Fruit fly (Drosophila melanogaster) whole organism, embryonic: ENCODE results near the gene CG11811.

Experiments used
- Ada2b ChIP-seq: fragments of 200-800 bp; sonication (Bioruptor generic); IDR thresholded peaks from 2 replicates; pipeline ENCODE4 v1.3.6; 2022; ENCODE audit warnings: missing biosample characterization, missing genetic modification characterization
- Adf1 ChIP-seq: fragments of 200-800 bp; sonication (Bioruptor generic); IDR thresholded peaks from 2 replicates; pipeline ENCODE4 v1.3.6; 2022; ENCODE audit warnings: missing biosample characterization, missing genetic modification characterization
- Awh ChIP-seq: fragments of 200-800 bp; sonication (Bioruptor generic); IDR thresholded peaks from 2 replicates; pipeline ENCODE4, ENCODE4 v1.3.6; 2022; ENCODE audit warnings: missing biosample characterization, missing genetic modification characterization
- Bgb ChIP-seq: fragments of 200-800 bp; sonication (Bioruptor generic); IDR thresholded peaks from 2 replicates; pipeline ENCODE4 v1.3.6; 2022; ENCODE audit warnings: missing biosample characterization, missing genetic modification characterization; ENCODE audit not compliant: partially characterized antibody
- CG11696 ChIP-seq: fragments of 200-800 bp; sonication (Bioruptor generic); IDR thresholded peaks from 2 replicates; pipeline ENCODE4 v1.3.6; 2022; ENCODE audit warnings: missing biosample characterization, missing genetic modification characterization
- CG12391 ChIP-seq: fragments of 200-800 bp; sonication (Bioruptor generic); optimal IDR thresholded peaks from 3 replicates; lab custom pipeline; 2018; ENCODE audit warnings: missing biosample characterization, mild to moderate bottlenecking, missing genetic modification characterization, moderate library complexity
- CG12769 ChIP-seq: fragments of 200-800 bp; sonication (Bioruptor generic); optimal IDR thresholded peaks from 2 replicates; lab custom pipeline; 2019; ENCODE audit warnings: missing biosample characterization, mild to moderate bottlenecking, missing genetic modification characterization, moderate library complexity
- CG14014 ChIP-seq: fragments of 200-800 bp; sonication (Bioruptor generic); IDR thresholded peaks from 2 replicates; pipeline ENCODE4 v1.3.6; 2022; ENCODE audit warnings: missing biosample characterization, missing genetic modification characterization
- CG17612 ChIP-seq: fragments of 200-800 bp; sonication (Bioruptor generic); IDR thresholded peaks from 2 replicates; pipeline ENCODE4 v1.3.6; 2022; ENCODE audit warnings: missing biosample characterization, missing genetic modification characterization
- CG18619 ChIP-seq: fragments of 200-800 bp; sonication (Bioruptor generic); optimal IDR thresholded peaks from 3 replicates; lab custom pipeline; 2017; ENCODE audit warnings: missing biosample characterization, mild to moderate bottlenecking, missing genetic modification characterization
- CG2129 ChIP-seq: fragments of 200-800 bp; sonication (Bioruptor generic); IDR thresholded peaks from 2 replicates; pipeline ENCODE4 v1.3.6; 2022; ENCODE audit warnings: missing biosample characterization, missing genetic modification characterization; ENCODE audit not compliant: partially characterized antibody
- CG2678 ChIP-seq: fragments of 200-800 bp; sonication (Bioruptor generic); optimal IDR thresholded peaks from 3 replicates; lab custom pipeline; 2019; ENCODE audit warnings: missing biosample characterization, mild to moderate bottlenecking, missing genetic modification characterization, moderate library complexity
- CG31388 ChIP-seq: fragments of 200-800 bp; sonication (Bioruptor generic); optimal IDR thresholded peaks from 2 replicates; lab custom pipeline; 2016; ENCODE audit warnings: missing biosample characterization, missing genetic modification characterization
- CG34376 ChIP-seq: fragments of 200-800 bp; sonication (Bioruptor generic); optimal IDR thresholded peaks from 2 replicates; lab custom pipeline; 2018; ENCODE audit warnings: missing biosample characterization, mild to moderate bottlenecking, missing genetic modification characterization
- CG3726 ChIP-seq: fragments of 200-800 bp; sonication (Bioruptor generic); IDR thresholded peaks from 3 replicates; pipeline ENCODE4, ENCODE4 v1.3.6; 2022; ENCODE audit warnings: missing biosample characterization, missing genetic modification characterization
- CG3847 ChIP-seq: fragments of 200-800 bp; sonication (Bioruptor generic); IDR thresholded peaks from 2 replicates; pipeline ENCODE4 v1.3.6; 2022; ENCODE audit warnings: missing biosample characterization, missing genetic modification characterization
- CG4360 ChIP-seq: fragments of 200-800 bp; sonication (Bioruptor generic); IDR thresholded peaks from 2 replicates; pipeline ENCODE4 v1.3.6; 2022; ENCODE audit warnings: missing biosample characterization, missing genetic modification characterization
- CG4854 ChIP-seq: fragments of 200-800 bp; sonication (Bioruptor generic); optimal IDR thresholded peaks from 2 replicates; lab custom pipeline; 2016; ENCODE audit warnings: missing biosample characterization, missing genetic modification characterization, inconsistent platforms
- CG6791 ChIP-seq: fragments of 200-800 bp; sonication (Bioruptor generic); IDR thresholded peaks from 3 replicates; pipeline ENCODE4 v1.3.6; 2022; ENCODE audit warnings: missing biosample characterization, missing genetic modification characterization; ENCODE audit not compliant: partially characterized antibody
- CG6854 ChIP-seq: fragments of 200-800 bp; sonication (Bioruptor generic); optimal IDR thresholded peaks from 3 replicates; lab custom pipeline; 2017; ENCODE audit warnings: missing biosample characterization, mild to moderate bottlenecking, missing genetic modification characterization
- CG8944 ChIP-seq: fragments of 200-800 bp; sonication (Bioruptor generic); optimal IDR thresholded peaks from 3 replicates; lab custom pipeline; 2016; ENCODE audit warnings: missing biosample characterization, missing genetic modification characterization
- Camta ChIP-seq: fragments of 200-800 bp; sonication (Bioruptor generic); optimal IDR thresholded peaks from 2 replicates; lab custom pipeline; 2016; ENCODE audit warnings: missing biosample characterization, missing genetic modification characterization
- Dp ChIP-seq: fragments of 200-800 bp; sonication (Bioruptor generic); optimal IDR thresholded peaks from 2 replicates; lab custom pipeline; 2018; ENCODE audit warnings: missing biosample characterization, mild to moderate bottlenecking, missing genetic modification characterization, moderate library complexity
- Fer3 ChIP-seq: fragments of 200-800 bp; sonication (Bioruptor generic); optimal IDR thresholded peaks from 2 replicates; lab custom pipeline; 2018; ENCODE audit warnings: missing biosample characterization, mild to moderate bottlenecking, missing genetic modification characterization, moderate library complexity
- Gsc ChIP-seq: fragments of 200-800 bp; sonication (Bioruptor generic); IDR thresholded peaks from 2 replicates; pipeline ENCODE4 v1.3.6; 2022; ENCODE audit warnings: missing biosample characterization, missing genetic modification characterization
- NC2α ChIP-seq: fragments of 200-800 bp; sonication (Bioruptor generic); optimal IDR thresholded peaks from 2 replicates; lab custom pipeline; 2016; ENCODE audit warnings: missing biosample characterization, missing genetic modification characterization
- Neu2 ChIP-seq: fragments of 200-800 bp; sonication (Bioruptor generic); optimal IDR thresholded peaks from 3 replicates; lab custom pipeline; 2016; ENCODE audit warnings: missing biosample characterization, missing genetic modification characterization, borderline replicate concordance
- Rx ChIP-seq: fragments of 200-800 bp; sonication (Bioruptor generic); IDR thresholded peaks from 2 replicates; pipeline ENCODE4 v1.3.6; 2022; ENCODE audit warnings: missing biosample characterization, missing genetic modification characterization
- Side ChIP-seq: fragments of 200-800 bp; sonication (Bioruptor generic); optimal IDR thresholded peaks from 2 replicates; lab custom pipeline; 2016; ENCODE audit warnings: missing biosample characterization, missing genetic modification characterization
- Tbp ChIP-seq: fragments of >200 bp; optimal IDR thresholded peaks from 2 replicates; lab custom pipeline; 2018; ENCODE audit warnings: missing biosample characterization, missing genetic modification characterization
- Vsx1 ChIP-seq: fragments of 200-800 bp; sonication (Bioruptor generic); optimal IDR thresholded peaks from 2 replicates; lab custom pipeline; 2017; ENCODE audit warnings: missing biosample characterization, mild to moderate bottlenecking, missing genetic modification characterization, missing genetic modification reagents
- Xbp1 ChIP-seq: fragments of 200-800 bp; sonication (Bioruptor generic); optimal IDR thresholded peaks from 3 replicates; lab custom pipeline; 2016; ENCODE audit warnings: missing biosample characterization, mild to moderate bottlenecking, missing genetic modification characterization
- al ChIP-seq: fragments of 200-800 bp; sonication (Bioruptor generic); IDR thresholded peaks from 2 replicates; pipeline ENCODE4 v1.3.6; 2022; ENCODE audit warnings: missing biosample characterization, missing genetic modification characterization
- az2 ChIP-seq: fragments of 200-800 bp; sonication (Bioruptor generic); optimal IDR thresholded peaks from 3 replicates; lab custom pipeline; 2016; ENCODE audit warnings: missing biosample characterization, missing genetic modification characterization
- cad ChIP-seq: fragments of >200 bp; optimal IDR thresholded peaks from 2 replicates; lab custom pipeline; 2017; ENCODE audit warnings: missing biosample characterization, missing genetic modification characterization
- cas ChIP-seq: fragments of 200-800 bp; sonication (Bioruptor generic); IDR thresholded peaks from 2 replicates; pipeline ENCODE4 v1.3.6; 2022; ENCODE audit warnings: missing biosample characterization, missing genetic modification characterization
- disco-r ChIP-seq: fragments of 200-800 bp; sonication (Bioruptor generic); optimal IDR thresholded peaks from 2 replicates; lab custom pipeline; 2016; ENCODE audit warnings: missing biosample characterization, missing genetic modification characterization
- ewg ChIP-seq: fragments of 200-800 bp; sonication (Bioruptor generic); optimal IDR thresholded peaks from 3 replicates; lab custom pipeline; 2017; ENCODE audit warnings: mild to moderate bottlenecking, missing biosample characterization, missing genetic modification reagents, missing genetic modification characterization
- exex ChIP-seq: fragments of 200-800 bp; sonication (Bioruptor generic); optimal IDR thresholded peaks from 4 replicates; lab custom pipeline; 2018; ENCODE audit warnings: missing biosample characterization, mild to moderate bottlenecking, missing genetic modification characterization, moderate library complexity
- gce ChIP-seq: fragments of 200-800 bp; sonication (Bioruptor generic); IDR thresholded peaks from 3 replicates; pipeline ENCODE4 v1.3.6; 2022; ENCODE audit warnings: missing biosample characterization, missing genetic modification characterization
- gcm ChIP-seq: fragments of 200-800 bp; sonication (Bioruptor generic); optimal IDR thresholded peaks from 2 replicates; lab custom pipeline; 2019; ENCODE audit warnings: missing biosample characterization, mild to moderate bottlenecking, missing genetic modification characterization, moderate library complexity
- gro ChIP-seq: fragments of 200-800 bp; sonication (Bioruptor generic); optimal IDR thresholded peaks from 2 replicates; lab custom pipeline; 2016; ENCODE audit warnings: missing biosample characterization, missing genetic modification characterization
- ham ChIP-seq: fragments of 200-800 bp; sonication (Bioruptor generic); IDR thresholded peaks from 2 replicates; pipeline ENCODE4 v1.3.6; 2022; ENCODE audit warnings: missing biosample characterization, missing genetic modification characterization
- ind ChIP-seq: fragments of 200-800 bp; sonication (Bioruptor generic); optimal IDR thresholded peaks from 3 replicates; lab custom pipeline; 2016; ENCODE audit warnings: missing biosample characterization, missing genetic modification characterization
- luna ChIP-seq: fragments of 200-800 bp; sonication (Bioruptor generic); optimal IDR thresholded peaks from 2 replicates; lab custom pipeline; 2016; ENCODE audit warnings: missing biosample characterization, missing genetic modification characterization
- maf-S ChIP-seq: fragments of 200-800 bp; sonication (Bioruptor generic); optimal IDR thresholded peaks from 2 replicates; lab custom pipeline; 2016; ENCODE audit warnings: missing biosample characterization, missing genetic modification characterization
- pan ChIP-seq, 4 experiments: fragments of >200 bp in 3 of 4; fragments of 200-800 bp in 1 of 4; sonication (Bioruptor generic) in 1 of 4; optimal IDR thresholded peaks in 3 of 4; IDR thresholded peaks in 1 of 4; 2 replicates each; pipeline versions ENCODE4 v1.3.6 to Lab custom; 2017 to 2022; ENCODE audit warnings: missing biosample characterization in 2 of 4, missing genetic modification characterization in 2 of 4, mixed read lengths in 1 of 4
- ranshi ChIP-seq: fragments of 200-800 bp; sonication (Bioruptor generic); IDR thresholded peaks from 2 replicates; pipeline ENCODE4 v1.3.6; 2022; ENCODE audit warnings: missing biosample characterization, missing genetic modification characterization
- run ChIP-seq: fragments of 200-800 bp; sonication (Bioruptor generic); optimal IDR thresholded peaks from 3 replicates; lab custom pipeline; 2018; ENCODE audit warnings: missing biosample characterization, mild to moderate bottlenecking, missing genetic modification characterization
- stc ChIP-seq: fragments of 200-800 bp; sonication (Bioruptor generic); IDR thresholded peaks from 2 replicates; pipeline ENCODE4 v1.3.6; 2022; ENCODE audit warnings: missing biosample characterization, missing genetic modification characterization
- twi ChIP-seq: fragments of 200-800 bp; optimal IDR thresholded peaks from 2 replicates; lab custom pipeline; 2019; ENCODE audit warnings: missing biosample characterization, mild to moderate bottlenecking, missing genetic modification characterization, moderate library complexity

The CG11811 gene

dm6 chr3L:10683899-10684340, 6.9 kb upstream of the CG11811 start (continued):
- TF ChIP-seq Vsx1 (GFP tag; lab: Kevin White, UChicago): peak; percentile 61
- no peak for TF ChIP-seq CG2129 (GFP tag; lab: Robert Waterston, UW)
- TF ChIP-seq luna (GFP tag; lab: Kevin White, UChicago): no peak
- TF ChIP-seq Neu2: no peak
- no peak for TF ChIP-seq CG4360 (GFP tag; lab: Robert Waterston, UW)
- TF ChIP-seq stc (GFP tag; lab: Robert Waterston, UW): peak; percentile 68; the same call in 1 of the 2 replicates
- TF ChIP-seq gce: no peak; the same call in 2 of the 3 replicates
- peak; percentile 25 for TF ChIP-seq gcm (GFP tag; lab: Kevin White, UChicago)
- TF ChIP-seq ranshi (GFP tag; lab: Robert Waterston, UW): peak; percentile 71; the same call in 1 of the 2 replicates
- TF ChIP-seq cad (GFP tag; lab: Kevin White, UChicago): no peak
- TF ChIP-seq pan (optimal IDR thresholded peaks at IDR 0.05; lab: Kevin White, UChicago): no peak
- TF ChIP-seq pan (GFP tag; optimal IDR thresholded peaks at IDR 0.05 in 1 of 2, IDR thresholded peaks at IDR 0.05 in 1 of 2): peak in 1 of 2 experiments; percentile 81
- peak; percentile 61; the same call in 1 of the 2 replicates for TF ChIP-seq Awh (GFP tag; lab: Robert Waterston, UW)
- TF ChIP-seq Bgb (GFP tag; lab: Robert Waterston, UW): 0 out of 2 replicates have a peak, but pooled peaks have one; percentile 14
- no peak for TF ChIP-seq twi (tag; lab: Kevin White, UChicago)
- TF ChIP-seq CG18619: peak; percentile 67
- TF ChIP-seq CG14014 (GFP tag; lab: Robert Waterston, UW): peak; percentile 61
- peak; percentile 59 for TF ChIP-seq CG12391 (tag; lab: Kevin White, UChicago)
- TF ChIP-seq Camta: peak; percentile 52
- peak; percentile 77 for TF ChIP-seq Side (GFP tag; lab: Kevin White, UChicago)
- peak; percentile 80 for TF ChIP-seq ind (GFP tag; lab: Kevin White, UChicago)
- TF ChIP-seq CG17612 (GFP tag; lab: Robert Waterston, UW): peak; percentile 36; the same call in 1 of the 2 replicates
- TF ChIP-seq Tbp: no peak
- TF ChIP-seq Adf1: no peak
- TF ChIP-seq az2 (GFP tag; lab: Kevin White, UChicago): peak; percentile 46
- peak; percentile 59; the same call in 1 of the 2 replicates for TF ChIP-seq al (GFP tag; lab: Robert Waterston, UW)
- peak; percentile 59 for TF ChIP-seq Ada2b (GFP tag; lab: Robert Waterston, UW)
- no peak for TF ChIP-seq cas (GFP tag; lab: Robert Waterston, UW)
- peak; percentile 31 for TF ChIP-seq disco-r (GFP tag; lab: Kevin White, UChicago)
- no peak for TF ChIP-seq Gsc (GFP tag; lab: Robert Waterston, UW)
- peak; percentile 58 for TF ChIP-seq CG4854 (GFP tag; lab: Kevin White, UChicago)
- TF ChIP-seq gro (GFP tag; lab: Kevin White, UChicago): no peak
- TF ChIP-seq NC2α (GFP tag; lab: Kevin White, UChicago): peak; percentile 7
- TF ChIP-seq CG12769 (tag; lab: Kevin White, UChicago): no peak
- TF ChIP-seq Xbp1 (GFP tag; lab: Kevin White, UChicago): peak; percentile 65
- peak; percentile 76 for TF ChIP-seq CG2678 (tag; lab: Kevin White, UChicago)
- no peak for TF ChIP-seq ham (GFP tag; lab: Robert Waterston, UW)
- peak; percentile 24 for TF ChIP-seq CG31388 (GFP tag; lab: Kevin White, UChicago)
- TF ChIP-seq ewg (GFP tag; lab: Kevin White, UChicago): peak; percentile 33
- TF ChIP-seq Rx (GFP tag; lab: Robert Waterston, UW): peak; percentile 68
- TF ChIP-seq CG6854 (GFP tag; lab: Kevin White, UChicago): no peak
- TF ChIP-seq Fer3 (tag; lab: Kevin White, UChicago): peak; percentile 44
- peak; percentile 80 for TF ChIP-seq maf-S
- TF ChIP-seq CG34376: no peak
- TF ChIP-seq CG6791 (GFP tag; lab: Robert Waterston, UW): no peak
- TF ChIP-seq Dp (GFP tag; lab: Kevin White, UChicago): no peak
- peak; percentile 48 for TF ChIP-seq CG3847
- TF ChIP-seq CG8944: peak; percentile 51
- peak; percentile 24 for TF ChIP-seq run (tag; lab: Kevin White, UChicago)
- no peak for TF ChIP-seq CG3726 (GFP tag; lab: Robert Waterston, UW)
- TF ChIP-seq exex (tag; lab: Kevin White, UChicago): no peak
- no peak for TF ChIP-seq CG11696 (GFP tag; lab: Robert Waterston, UW)
